Worm (Caenorhabditis elegans) whole organism, L1 larva: Measurements from ENCODE around the gene bli-5.

Source experiments
- C04F5.9 ChIP-seq: sonication (generic microtip); optimal IDR thresholded peaks from 2 replicates; lab custom pipeline; 2016; ENCODE audit warnings: missing genetic modification characterization, missing compliant biosample characterization
- C16A3.4 ChIP-seq: fragments of 150-350 bp; optimal IDR thresholded peaks from 2 replicates; lab custom pipeline; 2014; ENCODE audit warnings: missing biosample characterization, missing genetic modification characterization
- F16B12.6 ChIP-seq: fragments of 150-350 bp; optimal IDR thresholded peaks from 2 replicates; lab custom pipeline; 2014; ENCODE audit warnings: missing biosample characterization, missing genetic modification characterization
- Y116A8C.19 ChIP-seq: sonication (generic microtip); optimal IDR thresholded peaks from 2 replicates; lab custom pipeline; 2016; ENCODE audit warnings: missing compliant biosample characterization, missing genetic modification characterization, borderline replicate concordance
- alr-1 ChIP-seq: fragments of 200-800 bp; sonication (Bioruptor generic); optimal IDR thresholded peaks from 2 replicates; lab custom pipeline; 2018; ENCODE audit warnings: borderline replicate concordance, mild to moderate bottlenecking, missing genetic modification characterization, missing compliant biosample characterization
- ama-1 ChIP-seq: fragments of 150-350 bp; optimal IDR thresholded peaks from 2 replicates; lab custom pipeline; 2014
- blmp-1 ChIP-seq: fragments of 150-350 bp; optimal IDR thresholded peaks from 2 replicates; lab custom pipeline; 2014; ENCODE audit warnings: missing biosample characterization, missing genetic modification characterization
- ceh-63 ChIP-seq: fragments of 200-800 bp; sonication (Bioruptor generic); optimal IDR thresholded peaks from 2 replicates; lab custom pipeline; 2018; ENCODE audit warnings: mild to moderate bottlenecking, missing genetic modification characterization, missing compliant biosample characterization
- ceh-82 ChIP-seq, 3 experiments: fragments of 150-350 bp in 1 of 3; sonication (generic microtip) in 2 of 3; optimal IDR thresholded peaks; 2 replicates each; lab custom pipeline; 2014 to 2017; ENCODE audit warnings: missing biosample characterization in 3 of 3, missing genetic modification characterization in 3 of 3
- ceh-90 ChIP-seq: sonication (generic microtip); optimal IDR thresholded peaks from 2 replicates; lab custom pipeline; 2016; ENCODE audit warnings: missing genetic modification characterization, missing compliant biosample characterization
- ces-1 ChIP-seq: fragments of 150-350 bp; optimal IDR thresholded peaks from 2 replicates; lab custom pipeline; 2014; ENCODE audit warnings: missing biosample characterization, missing genetic modification reagents, missing genetic modification characterization
- dpl-1 ChIP-seq, 3 experiments: fragments of 150-350 bp in 2 of 3; sonication (generic microtip) in 1 of 3; optimal IDR thresholded peaks; 2 replicates each; lab custom pipeline; 2014 to 2017; ENCODE audit warnings: missing biosample characterization in 3 of 3, missing genetic modification characterization in 3 of 3, missing genetic modification reagents in 3 of 3
- dsc-1 ChIP-seq: sonication (generic microtip); optimal IDR thresholded peaks from 2 replicates; lab custom pipeline; 2016; ENCODE audit warnings: mild to moderate bottlenecking, missing genetic modification characterization, missing compliant biosample characterization
- efl-1 ChIP-seq, 4 experiments: fragments of 150-350 bp; optimal IDR thresholded peaks in 3 of 4; peaks in 1 of 4; 1 replicate in 1 of 4; 2 replicates in 3 of 4; lab custom pipeline; 2014; ENCODE audit warnings: missing biosample characterization in 2 of 4, missing genetic modification characterization in 2 of 4, missing genetic modification reagents in 2 of 4
- egl-27 ChIP-seq, 2 experiments: fragments of 150-350 bp in 1 of 2; sonication (generic microtip); optimal IDR thresholded peaks; 3 replicates each; lab custom pipeline; 2017 to 2018; ENCODE audit warnings: missing biosample characterization in 2 of 2, missing genetic modification characterization in 2 of 2, missing genetic modification reagents in 2 of 2
- elt-3 ChIP-seq, 6 experiments: fragments of 150-350 bp in 1 of 6; sonication (generic microtip); optimal IDR thresholded peaks; 2 replicates each; lab custom pipeline; 2017 to 2018; ENCODE audit warnings: missing biosample characterization in 6 of 6, missing genetic modification characterization in 6 of 6, inconsistent platforms in 1 of 6
- ets-5 ChIP-seq: fragments of 200-800 bp; sonication (Bioruptor generic); IDR thresholded peaks from 2 replicates; pipeline ENCODE4 v1.3.6; 2022; ENCODE audit warnings: missing genetic modification characterization, missing compliant biosample characterization
- fkh-4 ChIP-seq: sonication (generic microtip); optimal IDR thresholded peaks from 2 replicates; lab custom pipeline; 2016; ENCODE audit warnings: missing compliant biosample characterization, missing genetic modification characterization, borderline replicate concordance
- grh-1 ChIP-seq: fragments of 200-800 bp; sonication (Bioruptor generic); IDR thresholded peaks from 2 replicates; pipeline ENCODE4 v1.3.6; 2022; ENCODE audit warnings: missing genetic modification reagents, missing genetic modification characterization, missing compliant biosample characterization
- irx-1 ChIP-seq: sonication (generic microtip); optimal IDR thresholded peaks from 2 replicates; lab custom pipeline; 2016; ENCODE audit warnings: missing genetic modification characterization, missing compliant biosample characterization
- lin-13 ChIP-seq: fragments of 150-350 bp; optimal IDR thresholded peaks from 2 replicates; lab custom pipeline; 2014; ENCODE audit warnings: missing biosample characterization, missing genetic modification reagents, missing genetic modification characterization
- lin-15B ChIP-seq: fragments of 150-350 bp; sonication (generic microtip); optimal IDR thresholded peaks from 3 replicates; lab custom pipeline; 2014; ENCODE audit warnings: missing biosample characterization, missing genetic modification characterization
- lin-35 ChIP-seq, 2 experiments: fragments of 150-350 bp; optimal IDR thresholded peaks; 2 replicates each; lab custom pipeline; 2014; ENCODE audit warnings: missing biosample characterization in 2 of 2, missing genetic modification characterization in 2 of 2, missing genetic modification reagents in 2 of 2
- lir-3 ChIP-seq: sonication (generic microtip); optimal IDR thresholded peaks from 2 replicates; lab custom pipeline; 2016; ENCODE audit warnings: mild to moderate bottlenecking, missing genetic modification characterization, moderate library complexity, missing compliant biosample characterization; ENCODE audit not compliant: poor library complexity
- lsy-2 ChIP-seq, 2 experiments: fragments of 150-350 bp; optimal IDR thresholded peaks; 2 replicates each; lab custom pipeline; 2014; ENCODE audit warnings: missing biosample characterization in 2 of 2, missing genetic modification characterization in 2 of 2
- mab-9 ChIP-seq: fragments of 200-800 bp; sonication (Bioruptor generic); IDR thresholded peaks from 2 replicates; pipeline ENCODE4 v1.3.6; 2022; ENCODE audit warnings: missing genetic modification reagents, missing genetic modification characterization, missing compliant biosample characterization
- mef-2 ChIP-seq: fragments of 150-350 bp; optimal IDR thresholded peaks from 2 replicates; lab custom pipeline; 2014; ENCODE audit warnings: missing biosample characterization, missing genetic modification characterization
- mep-1 ChIP-seq: fragments of 150-350 bp; optimal IDR thresholded peaks from 2 replicates; lab custom pipeline; 2014; ENCODE audit warnings: missing biosample characterization, missing genetic modification characterization
- nhr-12 ChIP-seq: sonication (generic microtip); optimal IDR thresholded peaks from 2 replicates; lab custom pipeline; 2017; ENCODE audit warnings: missing biosample characterization, missing genetic modification characterization
- nhr-19 ChIP-seq: fragments of 200-800 bp; sonication (Bioruptor generic); conservative IDR thresholded peaks from 2 replicates; pipeline ENCODE4 v1.3.6; 2022; ENCODE audit warnings: missing genetic modification characterization, missing compliant biosample characterization
- nhr-20 ChIP-seq: sonication (generic microtip); optimal IDR thresholded peaks from 2 replicates; lab custom pipeline; 2016; ENCODE audit warnings: mild to moderate bottlenecking, missing genetic modification characterization, missing compliant biosample characterization
- nhr-28 ChIP-seq: fragments of 150-350 bp; optimal IDR thresholded peaks from 2 replicates; lab custom pipeline; 2014; ENCODE audit warnings: missing biosample characterization, missing genetic modification characterization
- nhr-47 ChIP-seq: sonication (generic microtip); optimal IDR thresholded peaks from 2 replicates; lab custom pipeline; 2016; ENCODE audit warnings: mild to moderate bottlenecking, missing genetic modification characterization, moderate library complexity, missing compliant biosample characterization
- nhr-71 ChIP-seq: sonication (generic microtip); optimal IDR thresholded peaks from 2 replicates; lab custom pipeline; 2016; ENCODE audit warnings: mild to moderate bottlenecking, missing genetic modification characterization, moderate library complexity, missing compliant biosample characterization
- nhr-84 ChIP-seq: sonication (generic microtip); optimal IDR thresholded peaks from 2 replicates; lab custom pipeline; 2017; ENCODE audit warnings: missing biosample characterization, missing genetic modification characterization
- nhr-85 ChIP-seq: sonication (generic microtip); peaks from one replicate; lab custom pipeline; 2016; ENCODE audit warnings: missing genetic modification characterization, inconsistent platforms, missing compliant biosample characterization
- nhr-90 ChIP-seq: sonication (generic microtip); optimal IDR thresholded peaks from 2 replicates; lab custom pipeline; 2016; ENCODE audit warnings: mild to moderate bottlenecking, missing genetic modification characterization, missing compliant biosample characterization; ENCODE audit not compliant: poor library complexity
- pag-3 ChIP-seq: sonication (generic microtip); optimal IDR thresholded peaks from 2 replicates; lab custom pipeline; 2017; ENCODE audit warnings: missing genetic modification characterization, mild to moderate bottlenecking, missing compliant biosample characterization, antibody characterized with exemption, borderline replicate concordance; ENCODE audit not compliant: insufficient read depth
- pax-3 ChIP-seq: fragments of 200-800 bp; sonication (Bioruptor generic); optimal IDR thresholded peaks from 2 replicates; lab custom pipeline; 2018; ENCODE audit warnings: mild to moderate bottlenecking, missing genetic modification characterization, moderate library complexity, missing compliant biosample characterization
- pqm-1 ChIP-seq: sonication (generic microtip); optimal IDR thresholded peaks from 3 replicates; lab custom pipeline; 2017; ENCODE audit warnings: missing biosample characterization, missing genetic modification characterization
- rnt-1 ChIP-seq: sonication (generic microtip); optimal IDR thresholded peaks from 2 replicates; lab custom pipeline; 2016; ENCODE audit warnings: mild to moderate bottlenecking, missing genetic modification characterization, moderate library complexity, missing compliant biosample characterization
- skn-1 ChIP-seq: fragments of 150-350 bp; optimal IDR thresholded peaks from 2 replicates; lab custom pipeline; 2014; ENCODE audit warnings: missing biosample characterization, missing genetic modification characterization
- snu-23 ChIP-seq: sonication (generic microtip); optimal IDR thresholded peaks from 2 replicates; lab custom pipeline; 2016; ENCODE audit warnings: missing genetic modification characterization, missing compliant biosample characterization
- sptf-1 ChIP-seq: fragments of 150-350 bp; optimal IDR thresholded peaks from 2 replicates; lab custom pipeline; 2014; ENCODE audit warnings: missing biosample characterization, missing genetic modification characterization
- swsn-7 ChIP-seq: sonication (generic microtip); optimal IDR thresholded peaks from 2 replicates; lab custom pipeline; 2016; ENCODE audit warnings: missing genetic modification characterization, missing compliant biosample characterization
- unc-30 ChIP-seq: sonication (generic microtip); optimal IDR thresholded peaks from 2 replicates; lab custom pipeline; 2017; ENCODE audit warnings: missing biosample characterization, missing genetic modification characterization
- unc-62 ChIP-seq: fragments of 150-350 bp; optimal IDR thresholded peaks from 2 replicates; lab custom pipeline; 2014; ENCODE audit warnings: missing biosample characterization, missing genetic modification reagents, missing genetic modification characterization
- unc-98 ChIP-seq: fragments of 200-800 bp; sonication (Bioruptor generic); IDR thresholded peaks from 2 replicates; pipeline ENCODE4 v1.3.6; 2022; ENCODE audit warnings: missing genetic modification characterization, missing compliant biosample characterization
- xbp-1 ChIP-seq: sonication (generic microtip); optimal IDR thresholded peaks from 2 replicates; lab custom pipeline; 2016; ENCODE audit warnings: missing genetic modification characterization, missing compliant biosample characterization
- ztf-11 ChIP-seq, 2 experiments: sonication (generic microtip); optimal IDR thresholded peaks; 2 replicates each; lab custom pipeline; 2016 to 2017; ENCODE audit warnings: missing genetic modification characterization in 2 of 2, missing biosample characterization in 1 of 2, missing compliant biosample characterization in 1 of 2

The bli-5 gene

ce11 chrIII:13427817-13428216 is 1.8 kb downstream of the bli-5 start:
- no peak for TF ChIP-seq grh-1
- no peak for TF ChIP-seq sptf-1 (tag; lab: Kevin White, UChicago)
- TF ChIP-seq lsy-2 (tag; optimal IDR thresholded peaks at IDR 0.05; lab: Kevin White, UChicago): no peak
- no peak for TF ChIP-seq elt-3 (tag; optimal IDR thresholded peaks at IDR 0.05; lab: Kevin White, UChicago)
- no peak for TF ChIP-seq lin-15B (tag; lab: Kevin White, UChicago)
- TF ChIP-seq lin-13 (GFP tag; lab: Kevin White, UChicago): no peak
- TF ChIP-seq pag-3 (tag; lab: Kevin White, UChicago): no peak
- no peak for TF ChIP-seq nhr-71
- TF ChIP-seq C16A3.4 (tag; lab: Kevin White, UChicago): no peak
- TF ChIP-seq unc-30 (tag; lab: Kevin White, UChicago): no peak
- no peak for TF ChIP-seq nhr-85 (tag; lab: Kevin White, UChicago)
- TF ChIP-seq dsc-1 (tag; lab: Kevin White, UChicago): no peak
- TF ChIP-seq ces-1 (GFP tag; lab: Kevin White, UChicago): no peak
- TF ChIP-seq nhr-90 (tag; lab: Kevin White, UChicago): no peak
- TF ChIP-seq C04F5.9 (tag; lab: Kevin White, UChicago): no peak

ce11 chrIII:13426036-13426435 is 3.5 kb downstream of the bli-5 start, which contains the start of gene cope-1:
TSS of gene cope-1 (plus strand) at chrIII:13426264.
- TF ChIP-seq ceh-90: no peak
- TF ChIP-seq xbp-1 (tag; lab: Kevin White, UChicago): peak; percentile 20
- no peak for TF ChIP-seq nhr-12 (tag; lab: Kevin White, UChicago)
- TF ChIP-seq mef-2 (tag; lab: Kevin White, UChicago): no peak
- no peak for TF ChIP-seq unc-62 (GFP tag; lab: Kevin White, UChicago)
- TF ChIP-seq unc-98: no peak
- TF ChIP-seq Y116A8C.19 (tag; lab: Kevin White, UChicago): no peak
- TF ChIP-seq fkh-4 (tag; lab: Kevin White, UChicago): no peak
- no peak for TF ChIP-seq nhr-84
- no peak for TF ChIP-seq irx-1 (tag; lab: Kevin White, UChicago)
- TF ChIP-seq ces-1 (GFP tag; lab: Kevin White, UChicago): no peak
- TF ChIP-seq elt-3 (tag; optimal IDR thresholded peaks at IDR 0.05; lab: Kevin White, UChicago): no peak
- TF ChIP-seq lsy-2 (tag; optimal IDR thresholded peaks at IDR 0.05; lab: Kevin White, UChicago): peak; percentile 22 to 69
- peak; percentile 27 to 61 (median 53) for TF ChIP-seq dpl-1 (GFP tag; optimal IDR thresholded peaks at IDR 0.05; lab: Kevin White, UChicago)
- no peak for TF ChIP-seq nhr-28 (tag; lab: Kevin White, UChicago)
- no peak for TF ChIP-seq egl-27 (tag; optimal IDR thresholded peaks at IDR 0.05; lab: Kevin White, UChicago)
- TF ChIP-seq nhr-90 (tag; lab: Kevin White, UChicago): no peak
- TF ChIP-seq nhr-47 (tag; lab: Kevin White, UChicago): peak; percentile 43
- TF ChIP-seq ceh-63 (GFP tag; lab: Kevin White, UChicago): no peak
- TF ChIP-seq nhr-19 (GFP tag; lab: Robert Waterston, UW): no peak
- no peak for TF ChIP-seq nhr-20
- TF ChIP-seq snu-23 (GFP tag; lab: Kevin White, UChicago): peak; percentile 44
- peak; percentile 49 to 55 for TF ChIP-seq lin-35 (GFP tag; optimal IDR thresholded peaks at IDR 0.05; lab: Kevin White, UChicago)
- peak; percentile 47 for TF ChIP-seq blmp-1 (tag; lab: Kevin White, UChicago)
- no peak for TF ChIP-seq lir-3 (tag; lab: Kevin White, UChicago)
- TF ChIP-seq rnt-1 (tag; lab: Kevin White, UChicago): no peak
- TF ChIP-seq swsn-7 (tag; lab: Kevin White, UChicago): peak; percentile 11
- no peak for TF ChIP-seq mab-9 (GFP tag; lab: Robert Waterston, UW)
- no peak for TF ChIP-seq pax-3 (tag; lab: Kevin White, UChicago)
- TF ChIP-seq ztf-11 (tag; optimal IDR thresholded peaks at IDR 0.05; lab: Kevin White, UChicago): no peak
- no peak for TF ChIP-seq lin-15B (tag; lab: Kevin White, UChicago)
- TF ChIP-seq ets-5 (GFP tag; lab: Robert Waterston, UW): no peak
- no peak for TF ChIP-seq skn-1
- TF ChIP-seq pqm-1 (tag; lab: Kevin White, UChicago): no peak
- TF ChIP-seq efl-1 (optimal IDR thresholded peaks at IDR 0.05; lab: Kevin White, UChicago): peak; percentile 27 to 54
- peak; percentile 61 to 92 for TF ChIP-seq efl-1 (GFP tag; optimal IDR thresholded peaks at IDR 0.05 in 1 of 2; lab: Kevin White, UChicago)
- TF ChIP-seq alr-1: no peak
- TF ChIP-seq F16B12.6 (tag; lab: Kevin White, UChicago): peak; percentile 81
- no peak for TF ChIP-seq grh-1
- no peak for TF ChIP-seq ama-1 (lab: Kevin White, UChicago)
- TF ChIP-seq mep-1 (tag; lab: Kevin White, UChicago): peak; percentile 32
- peak in 1 of 3 experiments; percentile 14 for TF ChIP-seq ceh-82 (tag; optimal IDR thresholded peaks at IDR 0.05; lab: Kevin White, UChicago)
